Worm (Caenorhabditis elegans) whole organism, L3 larva: ENCODE data around the gene K02E10.5.

Experiments used
- R02D3.7 ChIP-seq: fragments of 150-350 bp; optimal IDR thresholded peaks from 2 replicates; lab custom pipeline; 2014; ENCODE audit warnings: missing biosample characterization, missing genetic modification characterization
- ZK546.5 ChIP-seq: sonication (generic microtip); optimal IDR thresholded peaks from 2 replicates; lab custom pipeline; 2017; ENCODE audit warnings: missing biosample characterization, missing genetic modification characterization
- aly-2 ChIP-seq: fragments of 150-350 bp; optimal IDR thresholded peaks from 2 replicates; lab custom pipeline; 2014; ENCODE audit warnings: missing biosample characterization, missing genetic modification characterization
- ama-1 ChIP-seq: fragments of 150-350 bp; optimal IDR thresholded peaks from 2 replicates; lab custom pipeline; 2018
- ceh-16 ChIP-seq: sonication (generic microtip); optimal IDR thresholded peaks from 2 replicates; lab custom pipeline; 2017; ENCODE audit warnings: missing biosample characterization, missing genetic modification characterization
- ceh-82 ChIP-seq: fragments of 150-350 bp; optimal IDR thresholded peaks from 2 replicates; lab custom pipeline; 2014; ENCODE audit warnings: missing biosample characterization, missing genetic modification characterization
- ceh-9 ChIP-seq: sonication (generic microtip); optimal IDR thresholded peaks from 2 replicates; lab custom pipeline; 2018; ENCODE audit warnings: missing biosample characterization, missing genetic modification characterization
- egl-5 ChIP-seq: fragments of 150-350 bp; optimal IDR thresholded peaks from 2 replicates; lab custom pipeline; 2017; ENCODE audit warnings: missing biosample characterization, missing genetic modification reagents, missing genetic modification characterization, inconsistent platforms
- elt-2 ChIP-seq: sonication (generic microtip); optimal IDR thresholded peaks from 2 replicates; lab custom pipeline; 2016; ENCODE audit warnings: missing genetic modification reagents, mild to moderate bottlenecking, missing genetic modification characterization, missing compliant biosample characterization
- elt-3 ChIP-seq, 3 experiments: fragments of 150-350 bp in 1 of 3; sonication (generic microtip) in 2 of 3; optimal IDR thresholded peaks; 2 replicates in 2 of 3; 4 replicates in 1 of 3; lab custom pipeline; 2014 to 2017; ENCODE audit warnings: missing biosample characterization in 3 of 3, missing genetic modification characterization in 3 of 3
- fkh-2 ChIP-seq: fragments of 150-350 bp; optimal IDR thresholded peaks from 2 replicates; lab custom pipeline; 2014; ENCODE audit warnings: missing biosample characterization, missing genetic modification reagents, missing genetic modification characterization
- fos-1 ChIP-seq: fragments of 150-350 bp; optimal IDR thresholded peaks from 2 replicates; lab custom pipeline; 2014; ENCODE audit warnings: missing biosample characterization, missing genetic modification characterization
- hmg-11 ChIP-seq: sonication (generic microtip); optimal IDR thresholded peaks from 2 replicates; lab custom pipeline; 2016; ENCODE audit warnings: missing genetic modification characterization, missing compliant biosample characterization
- lin-15B ChIP-seq: fragments of 150-350 bp; optimal IDR thresholded peaks from 2 replicates; lab custom pipeline; 2014; ENCODE audit warnings: missing biosample characterization, missing genetic modification characterization
- lsy-12 ChIP-seq: sonication (generic microtip); optimal IDR thresholded peaks from 2 replicates; lab custom pipeline; 2016; ENCODE audit warnings: mild to moderate bottlenecking, missing genetic modification characterization, missing compliant biosample characterization
- mdl-1 ChIP-seq: fragments of 150-350 bp; optimal IDR thresholded peaks from 2 replicates; lab custom pipeline; 2014; ENCODE audit warnings: missing biosample characterization, missing genetic modification characterization
- mml-1 ChIP-seq: fragments of 150-350 bp; sonication (generic microtip); optimal IDR thresholded peaks from 3 replicates; lab custom pipeline; 2014; ENCODE audit warnings: missing biosample characterization, missing genetic modification characterization
- nfya-1 ChIP-seq: sonication (generic microtip); optimal IDR thresholded peaks from 2 replicates; lab custom pipeline; 2017; ENCODE audit warnings: missing genetic modification characterization, mild to moderate bottlenecking, missing compliant biosample characterization, antibody characterized with exemption, moderate library complexity; ENCODE audit not compliant: insufficient read depth
- nhr-11 ChIP-seq: fragments of 150-350 bp; optimal IDR thresholded peaks from 2 replicates; lab custom pipeline; 2014; ENCODE audit warnings: missing biosample characterization, missing genetic modification characterization
- nhr-12 ChIP-seq: fragments of 150-350 bp; optimal IDR thresholded peaks from 2 replicates; lab custom pipeline; 2014; ENCODE audit warnings: missing biosample characterization, missing genetic modification characterization
- nhr-23 ChIP-seq: fragments of 150-350 bp; optimal IDR thresholded peaks from 2 replicates; lab custom pipeline; 2014; ENCODE audit warnings: missing biosample characterization, missing genetic modification reagents, missing genetic modification characterization
- nhr-237 ChIP-seq: fragments of 150-350 bp; optimal IDR thresholded peaks from 2 replicates; lab custom pipeline; 2014; ENCODE audit warnings: missing biosample characterization, missing genetic modification characterization
- nhr-28 ChIP-seq: fragments of 150-350 bp; optimal IDR thresholded peaks from 2 replicates; lab custom pipeline; 2014; ENCODE audit warnings: missing biosample characterization, missing genetic modification characterization
- nhr-43 ChIP-seq: sonication (generic microtip); optimal IDR thresholded peaks from 2 replicates; lab custom pipeline; 2016; ENCODE audit warnings: mild to moderate bottlenecking, missing genetic modification characterization, missing compliant biosample characterization; ENCODE audit not compliant: poor library complexity, severe bottlenecking
- pha-4 ChIP-seq: fragments of 150-350 bp; optimal IDR thresholded peaks from 2 replicates; lab custom pipeline; 2014; ENCODE audit warnings: missing biosample characterization, missing genetic modification reagents, missing genetic modification characterization
- pqm-1 ChIP-seq: fragments of 150-350 bp; optimal IDR thresholded peaks from 2 replicates; lab custom pipeline; 2017; ENCODE audit warnings: missing biosample characterization, missing genetic modification characterization, inconsistent platforms
- sea-2 ChIP-seq: fragments of 150-350 bp; sonication (generic microtip); optimal IDR thresholded peaks from 4 replicates; lab custom pipeline; 2014; ENCODE audit warnings: missing biosample characterization, missing genetic modification reagents, missing genetic modification characterization
- skn-1 ChIP-seq: fragments of 150-350 bp; optimal IDR thresholded peaks from 2 replicates; lab custom pipeline; 2014; ENCODE audit warnings: missing biosample characterization, missing genetic modification characterization
- snpc-4 ChIP-seq: fragments of 150-350 bp; optimal IDR thresholded peaks from 2 replicates; lab custom pipeline; 2014; ENCODE audit warnings: missing biosample characterization, missing genetic modification characterization
- tbx-2 ChIP-seq: sonication (generic microtip); optimal IDR thresholded peaks from 2 replicates; lab custom pipeline; 2016; ENCODE audit warnings: mild to moderate bottlenecking, missing genetic modification characterization, missing compliant biosample characterization
- unc-62 ChIP-seq: fragments of 150-350 bp; sonication (generic microtip); optimal IDR thresholded peaks from 4 replicates; lab custom pipeline; 2014; ENCODE audit warnings: missing biosample characterization, missing genetic modification reagents, missing genetic modification characterization
- zag-1 ChIP-seq: fragments of 150-350 bp; optimal IDR thresholded peaks from 2 replicates; lab custom pipeline; 2014; ENCODE audit warnings: missing biosample characterization, missing genetic modification characterization
- ztf-4 ChIP-seq: fragments of 150-350 bp; optimal IDR thresholded peaks from 2 replicates; lab custom pipeline; 2014; ENCODE audit warnings: missing biosample characterization, missing genetic modification characterization

Gene K02E10.5

DNA sequence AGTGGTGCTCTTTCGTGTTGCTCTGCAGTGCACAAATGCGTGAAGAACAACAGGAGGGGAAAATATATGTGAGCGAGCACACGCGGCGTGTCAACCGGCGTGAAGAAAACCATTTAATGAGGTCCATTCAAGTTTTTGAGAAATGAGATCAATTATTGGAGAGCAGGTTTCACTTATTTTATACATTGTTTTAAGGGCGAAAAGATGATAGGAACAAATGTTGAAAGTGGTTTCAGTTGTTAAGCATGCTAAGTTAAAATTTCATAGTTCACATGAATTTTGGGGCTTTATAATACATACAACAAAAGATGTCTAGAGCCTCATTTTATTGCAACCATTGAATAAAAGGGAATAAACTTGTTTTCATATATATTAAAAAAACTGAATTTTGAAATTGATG, at the start of gene K02E10.5:
K02E10.5 (minus strand) TSS at position 101 of the 400 bp plus-strand sequence.
- TF ChIP-seq egl-5 (no peak), R02D3.7 (tag; lab: Kevin White, UChicago) (no peak), lsy-12 (tag; lab: Kevin White, UChicago) (no peak), mdl-1 (tag; lab: Kevin White, UChicago) (no peak), ceh-9 (tag; lab: Kevin White, UChicago) (no peak), pqm-1 (tag; lab: Kevin White, UChicago) (no peak), snpc-4 (no peak), elt-3 (tag; optimal IDR thresholded peaks at IDR 0.05; lab: Kevin White, UChicago) (no peak), ZK546.5 (tag; lab: Kevin White, UChicago) (no peak), nhr-23 (no peak), ama-1 (no peak), ceh-82 (no peak), zag-1 (tag; lab: Kevin White, UChicago) (no peak)

DNA sequence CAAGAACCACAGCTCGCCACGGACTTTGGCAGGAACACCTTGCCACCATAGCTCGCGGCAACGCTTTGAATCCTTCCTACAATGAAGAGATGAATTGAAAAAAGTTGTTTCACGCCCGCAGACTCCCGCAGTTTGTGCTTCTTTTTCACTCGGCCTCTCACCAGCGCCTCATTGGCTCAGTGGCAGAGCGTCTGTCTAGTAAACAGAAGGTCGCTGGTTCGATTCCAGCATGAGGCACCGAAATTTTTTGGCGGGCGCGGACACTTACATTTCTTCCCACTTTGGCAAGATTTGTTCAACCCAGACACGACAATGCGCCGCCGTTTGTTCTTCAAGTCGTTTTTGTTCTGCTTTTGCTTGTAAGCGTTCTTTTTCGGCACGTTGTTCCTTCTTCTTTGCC, 49.2 kb upstream of the K02E10.5 start:
- TF ChIP-seq skn-1 (tag; lab: Kevin White, UChicago) (peak; percentile 19), ztf-4 (peak; percentile 2), fkh-2 (no peak), pha-4 (tag; lab: Kevin White, UChicago) (peak; percentile 33), mml-1 (tag; lab: Kevin White, UChicago) (no peak), nhr-43 (tag; lab: Kevin White, UChicago) (peak; percentile 9), sea-2 (GFP tag; lab: Kevin White, UChicago) (no peak), hmg-11 (peak; percentile 77), elt-2 (tag; lab: Kevin White, UChicago) (peak; percentile 13), nfya-1 (tag; lab: Kevin White, UChicago) (peak; percentile 52)

- TF ChIP-seq ceh-16 (tag; lab: Kevin White, UChicago) (no peak), fos-1 (tag; lab: Kevin White, UChicago) (no peak), R02D3.7 (tag; lab: Kevin White, UChicago) (no peak), pqm-1 (tag; lab: Kevin White, UChicago) (no peak), ceh-82 (no peak)
Measured at ce11 chrX:2527194-2527593, 48.5 kb upstream of the K02E10.5 start.

DNA sequence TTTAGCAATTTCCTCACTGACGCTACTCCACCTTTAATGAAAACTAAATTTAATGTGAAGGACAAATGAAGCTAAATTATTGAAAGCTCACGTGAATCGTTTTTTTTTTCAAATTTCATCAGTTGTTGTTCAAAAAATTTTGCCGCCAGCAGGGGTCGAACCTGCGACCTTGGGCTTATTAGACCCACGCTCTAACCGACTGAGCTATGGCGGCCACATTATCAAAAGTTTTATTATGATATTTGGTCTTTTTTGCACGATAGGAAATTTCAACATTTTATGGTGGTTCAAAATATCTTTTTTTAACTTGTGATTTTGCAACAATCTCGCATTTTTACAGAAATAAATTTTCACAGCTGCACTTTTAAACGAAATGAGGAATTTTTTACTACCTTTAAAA, 47.4 kb upstream of the K02E10.5 start:
- no peak for TF ChIP-seq nhr-43 (tag; lab: Kevin White, UChicago)

DNA sequence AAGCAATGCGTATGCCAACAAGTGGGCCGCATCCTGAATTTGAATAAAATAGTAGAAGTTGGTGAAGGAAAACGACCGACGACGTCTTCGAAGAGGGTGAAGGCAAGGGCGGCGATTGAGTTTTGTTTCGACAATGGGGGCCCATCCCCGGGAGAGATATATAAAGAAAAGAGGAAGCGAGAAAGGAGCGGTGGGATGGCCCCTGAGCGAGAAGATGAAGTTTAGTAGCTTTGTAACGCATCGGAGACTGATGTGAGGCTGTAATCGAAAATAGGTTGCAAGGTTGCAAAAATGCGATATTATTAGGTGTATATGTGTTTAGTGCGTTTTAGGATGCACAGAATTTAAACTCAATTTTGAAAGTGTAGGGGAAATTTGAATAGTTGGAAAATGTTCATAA, 43.9 kb upstream of the K02E10.5 start:
- TF ChIP-seq snpc-4, result no peak
- TF ChIP-seq nhr-43 (tag; lab: Kevin White, UChicago), result no peak
- no peak for TF ChIP-seq nhr-12 (tag; lab: Kevin White, UChicago)
- TF ChIP-seq tbx-2, result no peak
- no peak for TF ChIP-seq aly-2 (tag; lab: Kevin White, UChicago)
- TF ChIP-seq mml-1 (tag; lab: Kevin White, UChicago), result no peak
- TF ChIP-seq ama-1, result no peak

DNA sequence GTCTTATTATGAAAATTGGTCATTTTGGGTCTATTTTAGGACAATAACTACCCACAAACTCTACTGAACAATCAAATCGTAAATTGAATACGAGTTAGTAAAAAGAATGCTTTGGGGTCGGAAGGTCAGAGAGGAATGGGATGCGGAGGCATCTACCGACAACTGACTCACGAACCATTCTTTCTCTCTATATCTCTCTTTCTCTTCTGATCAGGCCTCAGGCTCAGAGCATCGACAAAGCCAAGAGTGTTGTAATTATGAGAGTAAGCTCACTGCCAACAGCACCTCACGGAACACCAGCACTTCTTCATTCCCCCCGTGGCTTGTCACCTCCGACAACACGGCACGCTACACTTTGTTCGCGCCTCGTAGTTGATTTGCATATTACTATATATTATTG, 41.7 kb upstream of the K02E10.5 start:
- TF ChIP-seq fkh-2 (no peak), unc-62 (no peak), lin-15B (no peak), nhr-11 (tag; lab: Kevin White, UChicago) (no peak), ztf-4 (no peak), R02D3.7 (tag; lab: Kevin White, UChicago) (no peak), ama-1 (no peak), ceh-82 (no peak), nfya-1 (tag; lab: Kevin White, UChicago) (no peak), nhr-43 (tag; lab: Kevin White, UChicago) (no peak), elt-3 (tag; optimal IDR thresholded peaks at IDR 0.05; lab: Kevin White, UChicago) (no peak), nhr-237 (tag; lab: Kevin White, UChicago) (no peak), lsy-12 (tag; lab: Kevin White, UChicago) (no peak), nhr-28 (tag; lab: Kevin White, UChicago) (no peak), ceh-9 (tag; lab: Kevin White, UChicago) (no peak), ceh-16 (tag; lab: Kevin White, UChicago) (no peak), nhr-23 (no peak), pha-4 (tag; lab: Kevin White, UChicago) (no peak)
